Worm (Caenorhabditis elegans): ENCODE results near the gene C16C8.18.

C16C8.18 gene

ce11 chrII:3472817-3473216, 43.3 kb downstream of the C16C8.18 start, which contains the start of gene Y49F6B.6:
Gene Y49F6B.6 (plus strand): TSS chrII:3473117.
- TF ChIP-seq T26A5.8 (tag; optimal IDR thresholded peaks at IDR 0.05) (no peak), mel-28 (tag; optimal IDR thresholded peaks at IDR 0.05; ENCODE audit: borderline replicate concordance) (no peak), lin-26 (GFP tag; IDR thresholded peaks at IDR 0.05) (no peak), F10E7.11 (tag; optimal IDR thresholded peaks at IDR 0.05) (no peak), repo-1 (tag; optimal IDR thresholded peaks at IDR 0.05) (no peak), lsl-1 (GFP tag; optimal IDR thresholded peaks at IDR 0.05) (no peak), C06A6.2 (GFP tag; conservative IDR thresholded peaks at IDR 0.05) (no peak), xnd-1 (tag; optimal IDR thresholded peaks at IDR 0.05) (no peak), snpc-1.3 (tag; optimal IDR thresholded peaks at IDR 0.05; ENCODE audit: insufficient read depth) (no peak), ceh-58 (GFP tag; IDR thresholded peaks at IDR 0.05) (no peak), pbrm-1 (GFP tag; IDR thresholded peaks at IDR 0.05) (no peak), F37B4.10 (GFP tag; IDR thresholded peaks at IDR 0.05) (no peak), fkh-3 (tag; optimal IDR thresholded peaks at IDR 0.05) (no peak), sea-2 (GFP tag; IDR thresholded peaks at IDR 0.05) (no peak), dpl-1 (GFP tag; optimal IDR thresholded peaks at IDR 0.05) (no peak), ztf-28 (GFP tag; IDR thresholded peaks at IDR 0.05) (no peak), madf-6 (GFP tag; IDR thresholded peaks at IDR 0.05) (no peak)

ce11 chrII:3473744-3474143, 44.2 kb downstream of the C16C8.18 start, which contains the start of gene sdz-32:
Gene sdz-32 (plus strand): TSS chrII:3474044.
- no peak for TF ChIP-seq snpc-4 (GFP tag; optimal IDR thresholded peaks at IDR 0.05)
- TF ChIP-seq snpc-4 (tag; optimal IDR thresholded peaks at IDR 0.05), result no peak

- no peak for TF ChIP-seq ztf-28 (GFP tag; IDR thresholded peaks at IDR 0.05)
- TF ChIP-seq rec-8 (tag; optimal IDR thresholded peaks at IDR 0.05), result no peak
- no peak for TF ChIP-seq F37B4.10 (GFP tag; IDR thresholded peaks at IDR 0.05)
- no peak for TF ChIP-seq Y67H2A.10 (GFP tag; conservative IDR thresholded peaks at IDR 0.05)
- no peak for TF ChIP-seq madf-3 (GFP tag; IDR thresholded peaks at IDR 0.05)
- TF ChIP-seq ztf-22 (GFP tag; optimal IDR thresholded peaks at IDR 0.05), result no peak
- no peak for TF ChIP-seq egl-18 (GFP tag; IDR thresholded peaks at IDR 0.05)
- no peak for TF ChIP-seq ztf-6 (GFP tag; IDR thresholded peaks at IDR 0.05)
These were observed 47.0 kb downstream of the C16C8.18 start for ce11 chrII:3476536-3476935.

ce11 chrII:3477171-3477570, 47.7 kb downstream of the C16C8.18 start, which contains the start of gene fbxb-104:
Gene fbxb-104 (minus strand): TSS chrII:3477271.
- no peak for TF ChIP-seq egl-18 (GFP tag; IDR thresholded peaks at IDR 0.05)
- TF ChIP-seq pha-4 (tag; optimal IDR thresholded peaks at IDR 0.05), result no peak
- no peak for TF ChIP-seq rec-8 (tag; optimal IDR thresholded peaks at IDR 0.05)
- TF ChIP-seq F57C9.4 (tag; optimal IDR thresholded peaks at IDR 0.05), result no peak
- no peak for TF ChIP-seq hmg-20 (GFP tag; IDR thresholded peaks at IDR 0.05)
- no peak for TF ChIP-seq aptf-2 (GFP tag; conservative IDR thresholded peaks at IDR 0.05)
- no peak for TF ChIP-seq pbrm-1 (GFP tag; IDR thresholded peaks at IDR 0.05)
- no peak for TF ChIP-seq C06A6.2 (GFP tag; conservative IDR thresholded peaks at IDR 0.05)
- TF ChIP-seq Y95B8A.8 (GFP tag; IDR thresholded peaks at IDR 0.05), result no peak
- no peak for TF ChIP-seq ceh-100 (GFP tag; IDR thresholded peaks at IDR 0.05)
- TF ChIP-seq madf-8 (GFP tag; conservative IDR thresholded peaks at IDR 0.05), result no peak
- no peak for TF ChIP-seq tbp1 (GFP tag; optimal IDR thresholded peaks at IDR 0.05)
- no peak for TF ChIP-seq let-526 (GFP tag; IDR thresholded peaks at IDR 0.05)
- no peak for TF ChIP-seq xnd-1 (tag; optimal IDR thresholded peaks at IDR 0.05)
- TF ChIP-seq mel-28 (tag; optimal IDR thresholded peaks at IDR 0.05; ENCODE audit: borderline replicate concordance), result no peak
- TF ChIP-seq nhr-179 (tag; optimal IDR thresholded peaks at IDR 0.05), result no peak
- no peak for TF ChIP-seq bed-2 (GFP tag; IDR thresholded peaks at IDR 0.05)
- TF ChIP-seq F37B4.10 (GFP tag; IDR thresholded peaks at IDR 0.05), result no peak
